Fruit fly (Drosophila melanogaster) whole organism, embryonic: ENCODE results near the gene Ppm1.

Experiments
- Ada2b ChIP-seq: fragments of 200-800 bp; sonication (Bioruptor generic); IDR thresholded peaks from 2 replicates; pipeline ENCODE4 v1.3.6; 2022; ENCODE audit warnings: missing biosample characterization, missing genetic modification characterization
- Awh ChIP-seq: fragments of 200-800 bp; sonication (Bioruptor generic); IDR thresholded peaks from 2 replicates; pipeline ENCODE4, ENCODE4 v1.3.6; 2022; ENCODE audit warnings: missing biosample characterization, missing genetic modification characterization
- Bdp1 ChIP-seq: fragments of 200-800 bp; sonication (Bioruptor generic); optimal IDR thresholded peaks from 3 replicates; lab custom pipeline; 2016; ENCODE audit warnings: missing biosample characterization, missing genetic modification characterization
- CG10462 ChIP-seq: fragments of 200-800 bp; sonication (Bioruptor generic); optimal IDR thresholded peaks from 2 replicates; lab custom pipeline; 2016; ENCODE audit warnings: missing biosample characterization, missing genetic modification characterization
- CG10654 ChIP-seq: fragments of 200-800 bp; sonication (Bioruptor generic); optimal IDR thresholded peaks from 2 replicates; lab custom pipeline; 2016; ENCODE audit warnings: missing biosample characterization, missing genetic modification characterization
- CG11085 ChIP-seq: fragments of 200-800 bp; sonication (Bioruptor generic); IDR thresholded peaks from 2 replicates; pipeline ENCODE4 v1.3.6; 2022; ENCODE audit warnings: missing biosample characterization, missing genetic modification characterization
- CG11456 ChIP-seq: fragments of 200-800 bp; sonication (Bioruptor generic); IDR thresholded peaks from 3 replicates; pipeline ENCODE4 v1.3.6; 2022; ENCODE audit warnings: missing biosample characterization, missing genetic modification characterization
- CG11696 ChIP-seq: fragments of 200-800 bp; sonication (Bioruptor generic); IDR thresholded peaks from 2 replicates; pipeline ENCODE4 v1.3.6; 2022; ENCODE audit warnings: missing biosample characterization, missing genetic modification characterization
- CG12104 ChIP-seq: fragments of 200-800 bp; sonication (Bioruptor generic); optimal IDR thresholded peaks from 3 replicates; lab custom pipeline; 2016; ENCODE audit warnings: missing biosample characterization, missing genetic modification characterization
- CG12744 ChIP-seq: fragments of 200-800 bp; sonication (Bioruptor generic); optimal IDR thresholded peaks from 2 replicates; lab custom pipeline; 2016; ENCODE audit warnings: missing biosample characterization, missing genetic modification characterization
- CG13296 ChIP-seq: fragments of 200-800 bp; sonication (Bioruptor generic); optimal IDR thresholded peaks from 3 replicates; lab custom pipeline; 2018; ENCODE audit warnings: missing biosample characterization, mild to moderate bottlenecking, missing genetic modification characterization
- CG14860 ChIP-seq: fragments of 200-800 bp; sonication (Bioruptor generic); IDR thresholded peaks from 3 replicates; pipeline ENCODE4 v1.3.6; 2022; ENCODE audit warnings: missing biosample characterization, missing genetic modification characterization; ENCODE audit not compliant: partially characterized antibody
- CG14965 ChIP-seq: fragments of 200-800 bp; sonication (Bioruptor generic); optimal IDR thresholded peaks from 2 replicates; lab custom pipeline; 2016; ENCODE audit warnings: missing biosample characterization, missing genetic modification characterization, borderline replicate concordance
- CG15073 ChIP-seq: fragments of 200-800 bp; sonication (Bioruptor generic); optimal IDR thresholded peaks from 2 replicates; lab custom pipeline; 2016; ENCODE audit warnings: missing biosample characterization, missing genetic modification characterization
- CG15601 ChIP-seq: fragments of 200-800 bp; sonication (Bioruptor generic); optimal IDR thresholded peaks from 3 replicates; lab custom pipeline; 2019; ENCODE audit warnings: missing biosample characterization, mild to moderate bottlenecking, missing genetic modification characterization, moderate library complexity
- CG1602 ChIP-seq: fragments of 200-800 bp; sonication (Bioruptor generic); optimal IDR thresholded peaks from 3 replicates; lab custom pipeline; 2016; ENCODE audit warnings: missing biosample characterization, missing genetic modification characterization
- CG17186 ChIP-seq: fragments of 200-800 bp; sonication (Bioruptor generic); optimal IDR thresholded peaks from 3 replicates; lab custom pipeline; 2017; ENCODE audit warnings: missing biosample characterization, missing genetic modification reagents, missing genetic modification characterization
- CG17568 ChIP-seq: fragments of 200-800 bp; sonication (Bioruptor generic); optimal IDR thresholded peaks from 2 replicates; lab custom pipeline; 2018; ENCODE audit warnings: missing biosample characterization, mild to moderate bottlenecking, missing genetic modification characterization, moderate library complexity
- CG31388 ChIP-seq: fragments of 200-800 bp; sonication (Bioruptor generic); optimal IDR thresholded peaks from 2 replicates; lab custom pipeline; 2016; ENCODE audit warnings: missing biosample characterization, missing genetic modification characterization
- CG3281 ChIP-seq: fragments of 200-800 bp; sonication (Bioruptor generic); optimal IDR thresholded peaks from 3 replicates; lab custom pipeline; 2017; ENCODE audit warnings: missing biosample characterization, mild to moderate bottlenecking, missing genetic modification characterization
- CG3407 ChIP-seq: fragments of 200-800 bp; sonication (Bioruptor generic); optimal IDR thresholded peaks from 2 replicates; lab custom pipeline; 2018; ENCODE audit warnings: missing biosample characterization, mild to moderate bottlenecking, missing genetic modification characterization
- CG6654 ChIP-seq: fragments of 200-800 bp; sonication (Bioruptor generic); optimal IDR thresholded peaks from 2 replicates; lab custom pipeline; 2017; ENCODE audit warnings: missing biosample characterization, mild to moderate bottlenecking, missing genetic modification characterization
- CG7372 ChIP-seq: fragments of 200-800 bp; sonication (Bioruptor generic); IDR thresholded peaks from 2 replicates; pipeline ENCODE4 v1.3.6; 2022; ENCODE audit warnings: missing biosample characterization, missing genetic modification characterization
- CG7745 ChIP-seq: fragments of 200-800 bp; sonication (Bioruptor generic); optimal IDR thresholded peaks from 2 replicates; lab custom pipeline; 2018; ENCODE audit warnings: missing biosample characterization, mild to moderate bottlenecking, missing genetic modification characterization, moderate library complexity
- CG8478 ChIP-seq: fragments of >200 bp; optimal IDR thresholded peaks from 2 replicates; lab custom pipeline; 2018
- CG9215 ChIP-seq: fragments of 200-800 bp; sonication (Bioruptor generic); IDR thresholded peaks from 2 replicates; pipeline ENCODE4 v1.3.6; 2022; ENCODE audit warnings: missing biosample characterization, missing genetic modification characterization
- CHES-1-like ChIP-seq: fragments of 200-800 bp; sonication (Bioruptor generic); optimal IDR thresholded peaks from 2 replicates; lab custom pipeline; 2016; ENCODE audit warnings: missing biosample characterization, missing genetic modification characterization
- Camta ChIP-seq: fragments of 200-800 bp; sonication (Bioruptor generic); optimal IDR thresholded peaks from 2 replicates; lab custom pipeline; 2016; ENCODE audit warnings: missing biosample characterization, missing genetic modification characterization
- Chrac-16 ChIP-seq: fragments of 200-800 bp; sonication (Bioruptor generic); optimal IDR thresholded peaks from 3 replicates; lab custom pipeline; 2016; ENCODE audit warnings: missing biosample characterization, missing genetic modification characterization
- CkIIα-i1 ChIP-seq: fragments of 200-800 bp; sonication (Bioruptor generic); IDR thresholded peaks from 2 replicates; pipeline ENCODE4 v1.3.6; 2022; ENCODE audit warnings: missing biosample characterization, missing genetic modification characterization
- Dek ChIP-seq: fragments of 200-800 bp; sonication (Bioruptor generic); optimal IDR thresholded peaks from 3 replicates; lab custom pipeline; 2019; ENCODE audit warnings: missing biosample characterization, mild to moderate bottlenecking, missing genetic modification characterization, moderate library complexity
- Dip3 ChIP-seq: fragments of 200-800 bp; sonication (Bioruptor generic); optimal IDR thresholded peaks from 3 replicates; lab custom pipeline; 2016; ENCODE audit warnings: missing biosample characterization, missing genetic modification characterization
- GATAe ChIP-seq: fragments of 200-800 bp; sonication (Bioruptor generic); conservative IDR thresholded peaks from 2 replicates; pipeline ENCODE4 v1.3.6; 2022; ENCODE audit warnings: missing biosample characterization, missing genetic modification characterization
- Hsf ChIP-seq: fragments of 200-800 bp; sonication (Bioruptor generic); optimal IDR thresholded peaks from 3 replicates; lab custom pipeline; 2016; ENCODE audit warnings: missing biosample characterization, missing genetic modification characterization
- Meics ChIP-seq: fragments of 200-800 bp; sonication (Bioruptor generic); optimal IDR thresholded peaks from 2 replicates; lab custom pipeline; 2017; ENCODE audit warnings: missing biosample characterization, mild to moderate bottlenecking, missing genetic modification characterization
- NC2α ChIP-seq: fragments of 200-800 bp; sonication (Bioruptor generic); optimal IDR thresholded peaks from 2 replicates; lab custom pipeline; 2016; ENCODE audit warnings: missing biosample characterization, missing genetic modification characterization
- Sry-β ChIP-seq: fragments of 200-800 bp; sonication (Bioruptor generic); optimal IDR thresholded peaks from 2 replicates; lab custom pipeline; 2018; ENCODE audit warnings: missing biosample characterization, mild to moderate bottlenecking, missing genetic modification characterization, moderate library complexity
- ac ChIP-seq: fragments of 200-800 bp; sonication (Bioruptor generic); optimal IDR thresholded peaks from 3 replicates; lab custom pipeline; 2017; ENCODE audit warnings: missing biosample characterization, mild to moderate bottlenecking, missing genetic modification characterization
- emc ChIP-seq: fragments of 200-800 bp; sonication (Bioruptor generic); optimal IDR thresholded peaks from 2 replicates; lab custom pipeline; 2016; ENCODE audit warnings: missing biosample characterization, missing genetic modification characterization
- en ChIP-seq: fragments of 200-800 bp; sonication (Bioruptor generic); optimal IDR thresholded peaks from 2 replicates; lab custom pipeline; 2016; ENCODE audit warnings: missing biosample characterization, missing genetic modification characterization
- fd102C ChIP-seq: fragments of 200-800 bp; sonication (Bioruptor generic); optimal IDR thresholded peaks from 2 replicates; lab custom pipeline; 2018; ENCODE audit warnings: missing biosample characterization, mild to moderate bottlenecking, missing genetic modification characterization, moderate library complexity
- ftz-f1 ChIP-seq: fragments of 200-800 bp; sonication (Bioruptor generic); optimal IDR thresholded peaks from 2 replicates; lab custom pipeline; 2016; ENCODE audit warnings: missing biosample characterization, missing genetic modification characterization
- gem ChIP-seq: fragments of 200-800 bp; sonication (Bioruptor generic); optimal IDR thresholded peaks from 2 replicates; lab custom pipeline; 2019; ENCODE audit warnings: missing biosample characterization, mild to moderate bottlenecking, missing genetic modification characterization, moderate library complexity
- gfzf ChIP-seq: fragments of 200-800 bp; sonication (Bioruptor generic); optimal IDR thresholded peaks from 2 replicates; lab custom pipeline; 2016; ENCODE audit warnings: missing biosample characterization, mild to moderate bottlenecking, missing genetic modification characterization, moderate library complexity
- nau ChIP-seq: fragments of 200-800 bp; sonication (Bioruptor generic); optimal IDR thresholded peaks from 3 replicates; lab custom pipeline; 2017; ENCODE audit warnings: missing biosample characterization, mild to moderate bottlenecking, missing genetic modification characterization, missing genetic modification reagents
- pros ChIP-seq: fragments of 200-800 bp; sonication (Bioruptor generic); optimal IDR thresholded peaks from 3 replicates; lab custom pipeline; 2019; ENCODE audit warnings: missing biosample characterization, mild to moderate bottlenecking, missing genetic modification characterization, moderate library complexity
- pum ChIP-seq: fragments of 200-800 bp; sonication (Bioruptor generic); optimal IDR thresholded peaks from 2 replicates; lab custom pipeline; 2016; ENCODE audit warnings: missing biosample characterization, missing genetic modification characterization
- rib ChIP-seq: fragments of 200-800 bp; sonication (Bioruptor generic); IDR thresholded peaks from 2 replicates; pipeline ENCODE4 v1.3.6; 2022; ENCODE audit warnings: missing biosample characterization, missing genetic modification characterization
- sima ChIP-seq: fragments of 200-800 bp; sonication (Bioruptor generic); optimal IDR thresholded peaks from 2 replicates; lab custom pipeline; 2016; ENCODE audit warnings: missing biosample characterization, missing genetic modification characterization
- sr ChIP-seq: fragments of 200-800 bp; sonication (Bioruptor generic); IDR thresholded peaks from 3 replicates; pipeline ENCODE4 v1.3.6; 2022; ENCODE audit warnings: missing biosample characterization, missing genetic modification characterization
- stc ChIP-seq: fragments of 200-800 bp; sonication (Bioruptor generic); IDR thresholded peaks from 2 replicates; pipeline ENCODE4 v1.3.6; 2022; ENCODE audit warnings: missing biosample characterization, missing genetic modification characterization
- ttk ChIP-seq: fragments of 200-800 bp; sonication (Bioruptor generic); IDR thresholded peaks from 2 replicates; pipeline ENCODE4 v2.1.2; 2022; ENCODE audit warnings: missing biosample characterization, missing genetic modification characterization

Ppm1 gene

DNA sequence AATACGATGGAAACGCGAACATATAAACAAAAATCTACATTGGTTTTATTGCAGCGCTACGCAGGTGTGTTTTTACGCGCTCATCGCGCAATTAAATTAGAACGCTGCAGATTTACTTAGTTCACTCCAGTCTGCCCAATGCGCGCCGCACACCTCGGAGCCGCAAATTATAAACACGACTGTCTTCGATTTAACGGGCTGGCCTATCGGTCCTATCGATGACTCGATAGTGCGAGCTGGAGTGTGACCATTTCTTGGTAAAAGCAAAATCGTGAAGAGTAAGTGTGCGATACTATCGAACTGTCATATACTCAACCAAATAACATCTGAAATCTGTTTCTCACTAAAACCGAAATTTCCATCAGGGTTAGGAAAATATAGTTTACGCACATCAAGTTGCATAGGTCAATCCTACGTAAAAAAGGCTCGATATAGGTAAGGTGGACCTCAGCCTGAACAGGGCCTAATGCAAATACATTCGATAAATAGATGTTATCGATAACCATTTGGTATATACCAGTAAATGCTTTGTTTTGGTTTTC is 40.6 kb upstream of the Ppm1 start, which contains the start of the genes klar and BORCS6 (continued):
- TF ChIP-seq CG7372 (GFP tag; lab: Robert Waterston, UW) (no peak), CG10654 (peak; percentile 53), Chrac-16 (GFP tag; lab: Kevin White, UChicago) (peak; percentile 51), CG1602 (GFP tag; lab: Kevin White, UChicago) (peak; percentile 43), CG7745 (no peak), CG31388 (no peak), CG14965 (GFP tag; lab: Kevin White, UChicago) (no peak), CHES-1-like (peak; percentile 75), pros (GFP tag; lab: Kevin White, UChicago) (no peak), CG12744 (peak; percentile 32), Dip3 (GFP tag; lab: Kevin White, UChicago) (peak; percentile 54), Ada2b (GFP tag; lab: Robert Waterston, UW) (peak; percentile 12; the same call in 1 of the 2 replicates), Awh (GFP tag; lab: Robert Waterston, UW) (no peak), Sry-β (GFP tag; lab: Kevin White, UChicago) (peak; percentile 8), rib (GFP tag; lab: Robert Waterston, UW) (0 out of 2 replicates have a peak, but pooled peaks have one; percentile 26), Dek (tag; lab: Kevin White, UChicago) (peak; percentile 35), Meics (GFP tag; lab: Kevin White, UChicago) (no peak), CG17186 (peak; percentile 91), CG6654 (no peak), ttk (no peak), NC2α (GFP tag; lab: Kevin White, UChicago) (peak; percentile 23), gem (tag; lab: Kevin White, UChicago) (peak; percentile 66), CG17568 (GFP tag; lab: Kevin White, UChicago) (peak; percentile 3), ac (no peak), Hsf (GFP tag; lab: Kevin White, UChicago) (peak; percentile 57), stc (GFP tag; lab: Robert Waterston, UW) (0 out of 2 replicates have a peak, but pooled peaks have one; percentile 7), CG15601 (tag; lab: Kevin White, UChicago) (peak; percentile 77), CkIIα-i1 (GFP tag; lab: Robert Waterston, UW) (no peak), GATAe (no peak), CG11085 (GFP tag; lab: Robert Waterston, UW) (no peak), nau (GFP tag; lab: Kevin White, UChicago) (no peak), gfzf (GFP tag; lab: Kevin White, UChicago) (peak; percentile 97), CG3407 (GFP tag; lab: Kevin White, UChicago) (no peak), CG11696 (GFP tag; lab: Robert Waterston, UW) (no peak), CG10462 (GFP tag; lab: Kevin White, UChicago) (no peak), CG3281 (GFP tag; lab: Kevin White, UChicago) (peak; percentile 39), Camta (GFP tag; lab: Kevin White, UChicago) (peak; percentile 64), en (GFP tag; lab: Kevin White, UChicago) (no peak), CG14860 (peak; percentile 97), CG15073 (GFP tag; lab: Kevin White, UChicago) (no peak), CG9215 (GFP tag; lab: Robert Waterston, UW) (peak; percentile 23; the same call in 1 of the 2 replicates), emc (GFP tag; lab: Kevin White, UChicago) (peak; percentile 46), CG12104 (GFP tag; lab: Kevin White, UChicago) (no peak), CG13296 (GFP tag; lab: Kevin White, UChicago) (peak; percentile 61), CG8478 (lab: Kevin White, UChicago) (no peak), fd102C (no peak), sima (GFP tag; lab: Kevin White, UChicago) (no peak), CG11456 (GFP tag; lab: Robert Waterston, UW) (no peak), pum (GFP tag; lab: Kevin White, UChicago) (peak; percentile 53), ftz-f1 (GFP tag; lab: Kevin White, UChicago) (no peak), sr (no peak), Bdp1 (GFP tag; lab: Kevin White, UChicago) (peak; percentile 41)
